Fruit fly (Drosophila melanogaster): ENCODE results near the gene CG18744.

- TF ChIP-seq Pif1A (GFP tag; optimal IDR thresholded peaks at IDR 0.05) = no peak
- no peak for TF ChIP-seq CG17806 (tag; optimal IDR thresholded peaks at IDR 0.05)
These were observed 45.1 kb downstream of the CG18744 start for dm6 chr3R:7753518-7753917.
